Worm (Caenorhabditis elegans): ENCODE data around the gene lon-2.

The lon-2 gene

ce11 chrX:4749080-4749479 is at the start of gene lon-2:
lon-2 (minus strand) TSS chrX:4749083.
- TF ChIP-seq zip-8 (tag; optimal IDR thresholded peaks at IDR 0.05) (no peak), unc-62 (GFP tag; optimal IDR thresholded peaks at IDR 0.05) (no peak), ceh-43 (GFP tag; optimal IDR thresholded peaks at IDR 0.05) (no peak), lsy-2 (tag; optimal IDR thresholded peaks at IDR 0.05) (no peak), nhr-2 (tag; optimal IDR thresholded peaks at IDR 0.05) (no peak), ceh-83 (GFP tag; optimal IDR thresholded peaks at IDR 0.05) (no peak), M03D4.4 (tag; optimal IDR thresholded peaks at IDR 0.05) (no peak), ceh-39 (tag; optimal IDR thresholded peaks at IDR 0.05) (no peak), nhr-237 (tag; optimal IDR thresholded peaks at IDR 0.05) (no peak), lin-13 (tag; optimal IDR thresholded peaks at IDR 0.05) (no peak), sptf-1 (tag; optimal IDR thresholded peaks at IDR 0.05) (no peak), bed-3 (GFP tag; optimal IDR thresholded peaks at IDR 0.05) (no peak), nhr-28 (tag; optimal IDR thresholded peaks at IDR 0.05) (no peak), tbx-8 (GFP tag; optimal IDR thresholded peaks at IDR 0.05) (no peak), sem-2 (GFP tag; optimal IDR thresholded peaks at IDR 0.05) (no peak), elt-3 (tag; optimal IDR thresholded peaks at IDR 0.05) (no peak)

ce11 chrX:4795329-4795728 is 46.4 kb upstream of the lon-2 start:
- TF ChIP-seq unc-120 (tag; optimal IDR thresholded peaks at IDR 0.05; ENCODE audit: poor library complexity, severe bottlenecking) (no peak), ces-1 (GFP tag; optimal IDR thresholded peaks at IDR 0.05) (no peak), ham-2 (GFP tag; optimal IDR thresholded peaks at IDR 0.05) (no peak), tbx-8 (GFP tag; optimal IDR thresholded peaks at IDR 0.05) (no peak), mab-5 (tag; optimal IDR thresholded peaks at IDR 0.05) (no peak), zip-8 (tag; optimal IDR thresholded peaks at IDR 0.05) (no peak), cnd-1 (tag; optimal IDR thresholded peaks at IDR 0.05) (no peak), sptf-1 (tag; optimal IDR thresholded peaks at IDR 0.05) (no peak), nhr-76 (tag; optimal IDR thresholded peaks at IDR 0.05) (no peak), snpc-4 (tag; optimal IDR thresholded peaks at IDR 0.05) (no peak), nhr-12 (tag; optimal IDR thresholded peaks at IDR 0.05) (no peak), sem-2 (GFP tag; optimal IDR thresholded peaks at IDR 0.05) (no peak), blmp-1 (tag; optimal IDR thresholded peaks at IDR 0.05) (no peak), bed-3 (GFP tag; optimal IDR thresholded peaks at IDR 0.05) (no peak), M03D4.4 (tag; optimal IDR thresholded peaks at IDR 0.05) (no peak)

- TF ChIP-seq unc-39 (tag; optimal IDR thresholded peaks at IDR 0.05): no peak
- TF ChIP-seq bed-3 (GFP tag; optimal IDR thresholded peaks at IDR 0.05): no peak
- TF ChIP-seq lin-13 (tag; optimal IDR thresholded peaks at IDR 0.05): no peak
Measured at ce11 chrX:4794062-4794461, 45.2 kb upstream of the lon-2 start.

- TF ChIP-seq sptf-1 (tag; optimal IDR thresholded peaks at IDR 0.05) (no peak), tbx-8 (GFP tag; optimal IDR thresholded peaks at IDR 0.05) (no peak), ceh-83 (GFP tag; optimal IDR thresholded peaks at IDR 0.05) (no peak), nhr-12 (tag; optimal IDR thresholded peaks at IDR 0.05) (no peak), nhr-237 (tag; optimal IDR thresholded peaks at IDR 0.05) (no peak), cnd-1 (tag; optimal IDR thresholded peaks at IDR 0.05) (no peak), ces-1 (GFP tag; optimal IDR thresholded peaks at IDR 0.05) (no peak), unc-39 (tag; optimal IDR thresholded peaks at IDR 0.05) (no peak), ceh-43 (GFP tag; optimal IDR thresholded peaks at IDR 0.05) (no peak), M03D4.4 (tag; optimal IDR thresholded peaks at IDR 0.05) (no peak), mls-2 (tag; optimal IDR thresholded peaks at IDR 0.05) (no peak), nhr-76 (tag; optimal IDR thresholded peaks at IDR 0.05) (no peak), sem-2 (GFP tag; optimal IDR thresholded peaks at IDR 0.05) (no peak), lin-32 (GFP tag; optimal IDR thresholded peaks at IDR 0.05) (no peak), lsy-2 (tag; optimal IDR thresholded peaks at IDR 0.05) (no peak), nhr-28 (tag; optimal IDR thresholded peaks at IDR 0.05) (no peak), ztf-11 (tag; optimal IDR thresholded peaks at IDR 0.05) (no peak), elt-1 (tag; optimal IDR thresholded peaks at IDR 0.05; ENCODE audit: borderline replicate concordance, insufficient read depth) (no peak)
Measured at ce11 chrX:4792979-4793378, 44.1 kb upstream of the lon-2 start, which contains the start of gene F43C9.1. F43C9.1 (plus strand) TSS chrX:4793279.

ce11 chrX:4790614-4791013 is 41.7 kb upstream of the lon-2 start:
- TF ChIP-seq elt-1 (tag; optimal IDR thresholded peaks at IDR 0.05; ENCODE audit: borderline replicate concordance, insufficient read depth) (no peak), ceh-43 (GFP tag; optimal IDR thresholded peaks at IDR 0.05) (no peak), unc-39 (tag; optimal IDR thresholded peaks at IDR 0.05) (no peak), nhr-76 (tag; optimal IDR thresholded peaks at IDR 0.05) (no peak), mls-2 (tag; optimal IDR thresholded peaks at IDR 0.05) (no peak)

Measured in whole organism, mixed stage, embryonic.